Fruit fly (Drosophila melanogaster): ENCODE measurements around the gene Acsx2.

dm6 chr3R:19780946-19781345, 2.4 kb downstream of the Acsx2 start, which contains the start of gene Acsx3:
- TF ChIP-seq CG12768 (GFP tag; optimal IDR thresholded peaks at IDR 0.05) (peak; percentile 28), tj (GFP tag; optimal IDR thresholded peaks at IDR 0.05) (no peak), CG7101 (tag; optimal IDR thresholded peaks at IDR 0.05) (no peak), toe (GFP tag; optimal IDR thresholded peaks at IDR 0.05) (no peak), CG7045 (GFP tag; optimal IDR thresholded peaks at IDR 0.05) (no peak), kay (GFP tag; ENCODE audit: borderline replicate concordance) (peak; percentile 4), CG14711 (tag; optimal IDR thresholded peaks at IDR 0.05) (no peak), bab1 (GFP tag; optimal IDR thresholded peaks at IDR 0.05) (no peak), pad (GFP tag; optimal IDR thresholded peaks at IDR 0.05) (no peak)

Measured in whole organism, adult.